Fruit fly (Drosophila melanogaster) whole organism, prepupa: ENCODE results near the gene CG14646.

Experiments used
- Blimp-1 ChIP-seq: fragments of 200-800 bp; sonication (Bioruptor generic); optimal IDR thresholded peaks from 3 replicates; lab custom pipeline; 2017; ENCODE audit warnings: missing biosample characterization, missing genetic modification characterization, mild to moderate bottlenecking, moderate library complexity, missing genetic modification reagents
- CG10631 ChIP-seq: fragments of 200-800 bp; sonication (Bioruptor generic); optimal IDR thresholded peaks from 2 replicates; lab custom pipeline; 2016; ENCODE audit warnings: missing biosample characterization, missing genetic modification characterization
- CG11294 ChIP-seq: fragments of 200-800 bp; sonication (Bioruptor generic); IDR thresholded peaks from 2 replicates; pipeline ENCODE4 v1.3.6; 2022; ENCODE audit warnings: missing biosample characterization, missing genetic modification characterization
- CG11902 ChIP-seq: fragments of 200-800 bp; sonication (Bioruptor generic); optimal IDR thresholded peaks from 3 replicates; lab custom pipeline; 2016; ENCODE audit warnings: missing biosample characterization, missing genetic modification characterization
- CG15336 ChIP-seq: fragments of 200-800 bp; sonication (Bioruptor generic); IDR thresholded peaks from 2 replicates; pipeline ENCODE4 v1.3.6; 2022; ENCODE audit warnings: missing biosample characterization, missing genetic modification characterization
- CG1621 ChIP-seq: fragments of 200-800 bp; sonication (Bioruptor generic); optimal IDR thresholded peaks from 3 replicates; lab custom pipeline; 2018; ENCODE audit warnings: missing biosample characterization, mild to moderate bottlenecking, missing genetic modification characterization
- CG3032 ChIP-seq: fragments of 200-800 bp; optimal IDR thresholded peaks from 2 replicates; lab custom pipeline; 2019; ENCODE audit warnings: missing biosample characterization, mild to moderate bottlenecking, missing genetic modification characterization, moderate library complexity
- CG31627 ChIP-seq: fragments of 200-800 bp; sonication (Bioruptor generic); optimal IDR thresholded peaks from 3 replicates; lab custom pipeline; 2016; ENCODE audit warnings: missing biosample characterization, missing genetic modification characterization
- CG32006 ChIP-seq: fragments of 200-800 bp; sonication (Bioruptor generic); optimal IDR thresholded peaks from 3 replicates; lab custom pipeline; 2017; ENCODE audit warnings: missing biosample characterization, mild to moderate bottlenecking, missing genetic modification characterization
- CG34406 ChIP-seq: fragments of 200-800 bp; sonication (Bioruptor generic); optimal IDR thresholded peaks from 3 replicates; lab custom pipeline; 2016; ENCODE audit warnings: missing biosample characterization, missing genetic modification characterization
- CG3919 ChIP-seq: fragments of 200-800 bp; sonication (Bioruptor generic); optimal IDR thresholded peaks from 3 replicates; lab custom pipeline; 2016; ENCODE audit warnings: missing biosample characterization, missing genetic modification characterization
- CG4318 ChIP-seq: fragments of 200-800 bp; sonication (Bioruptor generic); optimal IDR thresholded peaks from 3 replicates; lab custom pipeline; 2017; ENCODE audit warnings: missing biosample characterization, mild to moderate bottlenecking, missing genetic modification characterization
- CG6163 ChIP-seq: fragments of 200-800 bp; sonication (Bioruptor generic); IDR thresholded peaks from 3 replicates; pipeline ENCODE4 v1.3.6; 2022; ENCODE audit warnings: missing biosample characterization, missing genetic modification characterization
- CG6276 ChIP-seq: fragments of 200-800 bp; sonication (Bioruptor generic); optimal IDR thresholded peaks from 2 replicates; lab custom pipeline; 2017; ENCODE audit warnings: missing biosample characterization, mild to moderate bottlenecking, missing genetic modification characterization
- CG6792 ChIP-seq: fragments of 200-800 bp; sonication (Bioruptor generic); optimal IDR thresholded peaks from 3 replicates; lab custom pipeline; 2016; ENCODE audit warnings: missing biosample characterization, missing genetic modification characterization
- CG6808 ChIP-seq: fragments of 200-800 bp; sonication (Bioruptor generic); optimal IDR thresholded peaks from 3 replicates; lab custom pipeline; 2017; ENCODE audit warnings: missing biosample characterization, missing genetic modification characterization, mild to moderate bottlenecking, moderate library complexity, missing genetic modification reagents
- CG7368 ChIP-seq: fragments of 200-800 bp; sonication (Bioruptor generic); optimal IDR thresholded peaks from 3 replicates; lab custom pipeline; 2016; ENCODE audit warnings: missing biosample characterization, missing genetic modification characterization
- CG8319 ChIP-seq: fragments of 200-800 bp; sonication (Bioruptor generic); optimal IDR thresholded peaks from 3 replicates; lab custom pipeline; 2016; ENCODE audit warnings: missing biosample characterization, missing genetic modification characterization
- CG8632 ChIP-seq: fragments of 200-800 bp; sonication (Bioruptor generic); optimal IDR thresholded peaks from 3 replicates; lab custom pipeline; 2016; ENCODE audit warnings: missing biosample characterization, missing genetic modification characterization
- CG9139 ChIP-seq: fragments of 200-800 bp; sonication (Bioruptor generic); optimal IDR thresholded peaks from 3 replicates; lab custom pipeline; 2017; ENCODE audit warnings: missing biosample characterization, mild to moderate bottlenecking, missing genetic modification characterization
- Eip75B ChIP-seq: fragments of 200-800 bp; sonication (Bioruptor generic); optimal IDR thresholded peaks from 3 replicates; lab custom pipeline; 2016; ENCODE audit warnings: missing biosample characterization, missing genetic modification characterization
- Eip78C ChIP-seq: fragments of 200-800 bp; sonication (Bioruptor generic); peaks from one replicate; lab custom pipeline; 2016; ENCODE audit warnings: missing biosample characterization, missing genetic modification characterization
- Eip93F ChIP-seq: fragments of 200-800 bp; sonication (Bioruptor generic); optimal IDR thresholded peaks from 2 replicates; lab custom pipeline; 2016; ENCODE audit warnings: missing biosample characterization, mild to moderate bottlenecking, missing genetic modification characterization
- Ets21C ChIP-seq: fragments of 200-800 bp; sonication (Bioruptor generic); optimal IDR thresholded peaks from 3 replicates; lab custom pipeline; 2016; ENCODE audit warnings: missing biosample characterization, missing genetic modification characterization
- Ets96B ChIP-seq: fragments of 200-800 bp; optimal IDR thresholded peaks from 2 replicates; lab custom pipeline; 2019; ENCODE audit warnings: missing biosample characterization, mild to moderate bottlenecking, missing genetic modification characterization, moderate library complexity
- Gug ChIP-seq: fragments of 200-800 bp; sonication (Bioruptor generic); IDR thresholded peaks from 2 replicates; pipeline ENCODE4 v1.3.6; 2022; ENCODE audit warnings: missing biosample characterization, missing genetic modification characterization
- Hr4 ChIP-seq: fragments of 200-800 bp; sonication (Bioruptor generic); optimal IDR thresholded peaks from 3 replicates; lab custom pipeline; 2016; ENCODE audit warnings: missing biosample characterization, missing genetic modification characterization
- OdsH ChIP-seq: fragments of 200-800 bp; sonication (Bioruptor generic); optimal IDR thresholded peaks from 3 replicates; lab custom pipeline; 2016; ENCODE audit warnings: missing biosample characterization, missing genetic modification characterization
- Smox ChIP-seq: fragments of 200-800 bp; sonication (Bioruptor generic); optimal IDR thresholded peaks from 3 replicates; lab custom pipeline; 2016; ENCODE audit warnings: missing biosample characterization, missing genetic modification characterization
- Sox102F ChIP-seq: fragments of 200-800 bp; sonication (Bioruptor generic); optimal IDR thresholded peaks from 2 replicates; lab custom pipeline; 2016; ENCODE audit warnings: missing biosample characterization, mild to moderate bottlenecking, missing genetic modification characterization
- Sox14 ChIP-seq: fragments of 200-800 bp; sonication (Bioruptor generic); optimal IDR thresholded peaks from 3 replicates; lab custom pipeline; 2016; ENCODE audit warnings: missing biosample characterization, missing genetic modification characterization
- achi ChIP-seq: fragments of 200-800 bp; sonication (Bioruptor generic); optimal IDR thresholded peaks from 3 replicates; lab custom pipeline; 2016; ENCODE audit warnings: missing biosample characterization, missing genetic modification characterization
- dac ChIP-seq: fragments of 200-800 bp; sonication (Bioruptor generic); optimal IDR thresholded peaks from 2 replicates; lab custom pipeline; 2017; ENCODE audit warnings: missing biosample characterization, mild to moderate bottlenecking, missing genetic modification characterization
- dsx ChIP-seq: fragments of 200-800 bp; optimal IDR thresholded peaks from 3 replicates; lab custom pipeline; 2019; ENCODE audit warnings: missing biosample characterization, mild to moderate bottlenecking, missing genetic modification characterization, moderate library complexity; ENCODE audit not compliant: poor library complexity, severe bottlenecking
- eg ChIP-seq: fragments of 200-800 bp; sonication (Bioruptor generic); IDR thresholded peaks from 3 replicates; pipeline ENCODE4 v1.3.6; 2022; ENCODE audit warnings: missing biosample characterization, missing genetic modification characterization
- esn ChIP-seq: fragments of 200-800 bp; sonication (Bioruptor generic); optimal IDR thresholded peaks from 2 replicates; lab custom pipeline; 2016; ENCODE audit warnings: missing biosample characterization, mild to moderate bottlenecking, missing genetic modification characterization, moderate library complexity
- fd85E ChIP-seq: fragments of 200-800 bp; sonication (Bioruptor generic); optimal IDR thresholded peaks from 3 replicates; lab custom pipeline; 2016; ENCODE audit warnings: missing biosample characterization, missing genetic modification characterization
- fkh ChIP-seq: fragments of 200-800 bp; sonication (Bioruptor generic); optimal IDR thresholded peaks from 3 replicates; lab custom pipeline; 2017; ENCODE audit warnings: missing biosample characterization, mild to moderate bottlenecking, missing genetic modification characterization, moderate library complexity
- lz ChIP-seq: fragments of 200-800 bp; sonication (Bioruptor generic); optimal IDR thresholded peaks from 3 replicates; lab custom pipeline; 2016; ENCODE audit warnings: missing biosample characterization, missing genetic modification characterization
- net ChIP-seq: fragments of 200-800 bp; sonication (Bioruptor generic); optimal IDR thresholded peaks from 3 replicates; lab custom pipeline; 2016; ENCODE audit warnings: missing biosample characterization, missing genetic modification characterization
- pdm3 ChIP-seq: fragments of 200-800 bp; sonication (Bioruptor generic); optimal IDR thresholded peaks from 3 replicates; lab custom pipeline; 2016; ENCODE audit warnings: missing biosample characterization, missing genetic modification characterization
- salr ChIP-seq, 2 experiments: fragments of 200-800 bp; sonication (Bioruptor generic); optimal IDR thresholded peaks; 3 replicates each; lab custom pipeline; 2016 to 2018; ENCODE audit warnings: missing biosample characterization in 2 of 2, missing genetic modification characterization in 2 of 2, mild to moderate bottlenecking in 1 of 2
- ss ChIP-seq, 2 experiments: fragments of 200-800 bp; sonication (Bioruptor generic); optimal IDR thresholded peaks; 2 replicates in 1 of 2; 3 replicates in 1 of 2; lab custom pipeline; 2017 to 2018; ENCODE audit warnings: mild to moderate bottlenecking in 2 of 2, missing biosample characterization in 2 of 2, missing genetic modification characterization in 2 of 2, moderate library complexity in 1 of 2
- topi ChIP-seq: fragments of 200-800 bp; sonication (Bioruptor generic); optimal IDR thresholded peaks from 3 replicates; lab custom pipeline; 2016; ENCODE audit warnings: missing biosample characterization, missing genetic modification characterization
- vri ChIP-seq: fragments of 200-800 bp; sonication (Bioruptor generic); optimal IDR thresholded peaks from 3 replicates; lab custom pipeline; 2016; ENCODE audit warnings: missing biosample characterization, mild to moderate bottlenecking, missing genetic modification characterization

Gene CG14646

dm6 chr3R:4394117-4394516 is 4.0 kb downstream of the CG14646 start, which contains the start of gene CG34112 (continued):
- TF ChIP-seq topi (no peak), Sox14 (GFP tag; lab: Kevin White, UChicago) (no peak), Ets96B (no peak), fd85E (GFP tag; lab: Kevin White, UChicago) (no peak), CG8632 (GFP tag; lab: Kevin White, UChicago) (no peak), Smox (GFP tag; lab: Kevin White, UChicago) (no peak), Eip75B (GFP tag; lab: Kevin White, UChicago) (no peak), CG15336 (peak; percentile 38; the same call in 1 of the 2 replicates), CG7368 (GFP tag; lab: Kevin White, UChicago) (no peak), pdm3 (GFP tag; lab: Kevin White, UChicago) (no peak), lz (GFP tag; lab: Kevin White, UChicago) (no peak), CG3919 (GFP tag; lab: Kevin White, UChicago) (no peak), dsx (GFP tag; lab: Kevin White, UChicago) (no peak), Eip93F (GFP tag; lab: Kevin White, UChicago) (no peak), CG11902 (GFP tag; lab: Kevin White, UChicago) (no peak), Sox102F (GFP tag; lab: Kevin White, UChicago) (no peak), CG32006 (no peak), CG6808 (GFP tag; lab: Kevin White, UChicago) (no peak), CG6163 (GFP tag; lab: Robert Waterston, UW) (0 out of 3 replicates have a peak, but pooled peaks have one; percentile 15), Blimp-1 (GFP tag; lab: Kevin White, UChicago) (no peak), CG1621 (tag; lab: Kevin White, UChicago) (no peak), OdsH (no peak), Gug (no peak), vri (peak; percentile 71)

- TF ChIP-seq CG4318 (peak; percentile 93), Smox (GFP tag; lab: Kevin White, UChicago) (peak; percentile 90), CG9139 (GFP tag; lab: Kevin White, UChicago) (peak; percentile 52), esn (GFP tag; lab: Kevin White, UChicago) (peak; percentile 96), achi (GFP tag; lab: Kevin White, UChicago) (peak; percentile 93), fd85E (GFP tag; lab: Kevin White, UChicago) (peak; percentile 83), ss (GFP tag; optimal IDR thresholded peaks at IDR 0.05; lab: Kevin White, UChicago) (peak; percentile 68 to 76), CG6163 (GFP tag; lab: Robert Waterston, UW) (peak; percentile 95), net (GFP tag; lab: Kevin White, UChicago) (peak; percentile 94), lz (GFP tag; lab: Kevin White, UChicago) (peak; percentile 94), CG15336 (peak; percentile 97), CG11902 (GFP tag; lab: Kevin White, UChicago) (peak; percentile 91), CG3032 (tag; lab: Kevin White, UChicago) (peak; percentile 86), salr (GFP tag; optimal IDR thresholded peaks at IDR 0.05; lab: Kevin White, UChicago) (peak; percentile 86 to 89), CG1621 (tag; lab: Kevin White, UChicago) (peak; percentile 90), Eip78C (GFP tag; lab: Kevin White, UChicago) (peak; percentile 99), Blimp-1 (GFP tag; lab: Kevin White, UChicago) (peak; percentile 61), CG31627 (GFP tag; lab: Kevin White, UChicago) (peak; percentile 95), CG3919 (GFP tag; lab: Kevin White, UChicago) (peak; percentile 96), Sox102F (GFP tag; lab: Kevin White, UChicago) (peak; percentile 96), CG6792 (peak; percentile 93), Eip93F (GFP tag; lab: Kevin White, UChicago) (peak; percentile 93), CG34406 (peak; percentile 94), eg (peak; percentile 96), Ets96B (peak; percentile 87), CG32006 (peak; percentile 97), Gug (peak; percentile 93), fkh (GFP tag; lab: Kevin White, UChicago) (peak; percentile 89), dac (GFP tag; lab: Kevin White, UChicago) (peak; percentile 95), Hr4 (GFP tag; lab: Kevin White, UChicago) (peak; percentile 97), CG8319 (GFP tag; lab: Kevin White, UChicago) (peak; percentile 83), CG6276 (GFP tag; lab: Kevin White, UChicago) (peak; percentile 95), CG11294 (GFP tag; lab: Robert Waterston, UW) (peak; percentile 92; the same call in 1 of the 2 replicates), CG10631 (GFP tag; lab: Kevin White, UChicago) (peak; percentile 85), Ets21C (GFP tag; lab: Kevin White, UChicago) (peak; percentile 87), pdm3 (GFP tag; lab: Kevin White, UChicago) (peak; percentile 96)
Measured at dm6 chr3R:4394654-4395581, 4.8 kb downstream of the CG14646 start.
